Worm (Caenorhabditis elegans): ENCODE data around the gene Y94H6A.5.

- no peak for TF ChIP-seq ztf-11 (tag; optimal IDR thresholded peaks at IDR 0.05)
- TF ChIP-seq nhr-237 (tag; optimal IDR thresholded peaks at IDR 0.05) = no peak
- no peak for TF ChIP-seq unc-62 (GFP tag; optimal IDR thresholded peaks at IDR 0.05)
- TF ChIP-seq nhr-28 (tag; optimal IDR thresholded peaks at IDR 0.05) = no peak
- no peak for TF ChIP-seq nhr-11 (tag; optimal IDR thresholded peaks at IDR 0.05)
- TF ChIP-seq aha-1 (tag; optimal IDR thresholded peaks at IDR 0.05) = no peak
- TF ChIP-seq snpc-4 (tag; optimal IDR thresholded peaks at IDR 0.05) = no peak
- TF ChIP-seq ama-1 (optimal IDR thresholded peaks at IDR 0.05) = no peak
- no peak for TF ChIP-seq elt-3 (tag; optimal IDR thresholded peaks at IDR 0.05)
- no peak for TF ChIP-seq lsy-2 (tag; optimal IDR thresholded peaks at IDR 0.05)
- no peak for TF ChIP-seq nhr-76 (tag; optimal IDR thresholded peaks at IDR 0.05)
Observed at ce11 chrIV:2751568-2751967, 47.8 kb upstream of the Y94H6A.5 start, which contains the start of gene Y54G2A.41.

All from whole organism, L1 larva.